Fruit fly (Drosophila melanogaster) whole organism, adult: ENCODE results near the gene CG13933.

Experiments used
- CG14711 ChIP-seq: fragments of 200-800 bp; sonication (Bioruptor generic); optimal IDR thresholded peaks from 2 replicates; lab custom pipeline; 2018; ENCODE audit warnings: missing biosample characterization, mild to moderate bottlenecking, missing genetic modification characterization, moderate library complexity
- CG33017 ChIP-seq: fragments of 200-800 bp; sonication (Bioruptor generic); optimal IDR thresholded peaks from 2 replicates; lab custom pipeline; 2018; ENCODE audit warnings: missing biosample characterization, mild to moderate bottlenecking, missing genetic modification characterization, moderate library complexity
- CG5204 ChIP-seq: fragments of 200-800 bp; sonication (Bioruptor generic); optimal IDR thresholded peaks from 2 replicates; lab custom pipeline; 2016; ENCODE audit warnings: missing biosample characterization, missing genetic modification characterization
- CG7101 ChIP-seq: fragments of 200-800 bp; sonication (Bioruptor generic); optimal IDR thresholded peaks from 2 replicates; lab custom pipeline; 2018; ENCODE audit warnings: missing biosample characterization, mild to moderate bottlenecking, missing genetic modification characterization, moderate library complexity
- Clk ChIP-seq: fragments of 200-800 bp; sonication (Bioruptor generic); optimal IDR thresholded peaks from 2 replicates; lab custom pipeline; 2017; ENCODE audit warnings: missing biosample characterization, missing genetic modification characterization
- Mnt ChIP-seq: fragments of 200-800 bp; sonication (Bioruptor generic); optimal IDR thresholded peaks from 2 replicates; lab custom pipeline; 2016; ENCODE audit warnings: missing biosample characterization, mild to moderate bottlenecking, missing genetic modification characterization
- cic ChIP-seq: fragments of 200-800 bp; sonication (Bioruptor generic); optimal IDR thresholded peaks from 2 replicates; lab custom pipeline; 2017; ENCODE audit warnings: missing biosample characterization, mild to moderate bottlenecking, missing genetic modification characterization, moderate library complexity
- cnc ChIP-seq, 2 experiments: fragments of >200 bp; optimal IDR thresholded peaks; 2 replicates each; lab custom pipeline; 2017
- toe ChIP-seq: fragments of 200-800 bp; sonication (Bioruptor generic); optimal IDR thresholded peaks from 2 replicates; lab custom pipeline; 2016; ENCODE audit warnings: missing biosample characterization, missing genetic modification characterization

- no peak for TF ChIP-seq CG5204 (GFP tag; lab: Kevin White, UChicago)
- no peak for TF ChIP-seq toe
- TF ChIP-seq CG33017 = no peak
- TF ChIP-seq Mnt = no peak
- no peak for TF ChIP-seq CG7101
- no peak for TF ChIP-seq Clk (GFP tag; lab: Kevin White, UChicago)
- TF ChIP-seq cnc (optimal IDR thresholded peaks at IDR 0.05; lab: Kevin White, UChicago) = no peak
- no peak for TF ChIP-seq CG14711
- TF ChIP-seq cic (GFP tag; lab: Kevin White, UChicago) = no peak
Observed at dm6 chr3L:1730160-1730595, 44.8 kb downstream of the CG13933 start.
